Fruit fly (Drosophila melanogaster) whole organism, embryonic: ENCODE data around the gene CG7011.

ENCODE experiments used
- Adf1 ChIP-seq: fragments of 200-800 bp; sonication (Bioruptor generic); IDR thresholded peaks from 2 replicates; pipeline ENCODE4 v1.3.6; 2022; ENCODE audit warnings: missing biosample characterization, missing genetic modification characterization
- BtbVII ChIP-seq: fragments of 200-800 bp; sonication (Bioruptor generic); optimal IDR thresholded peaks from 3 replicates; lab custom pipeline; 2017; ENCODE audit warnings: missing biosample characterization, mild to moderate bottlenecking, missing genetic modification characterization
- CG12769 ChIP-seq: fragments of 200-800 bp; sonication (Bioruptor generic); optimal IDR thresholded peaks from 2 replicates; lab custom pipeline; 2019; ENCODE audit warnings: missing biosample characterization, mild to moderate bottlenecking, missing genetic modification characterization, moderate library complexity
- CG13287 ChIP-seq: fragments of 200-800 bp; sonication (Bioruptor generic); IDR thresholded peaks from 2 replicates; pipeline ENCODE4 v1.3.6; 2022; ENCODE audit warnings: missing biosample characterization, missing genetic modification characterization; ENCODE audit not compliant: partially characterized antibody
- CG14014 ChIP-seq: fragments of 200-800 bp; sonication (Bioruptor generic); IDR thresholded peaks from 2 replicates; pipeline ENCODE4 v1.3.6; 2022; ENCODE audit warnings: missing biosample characterization, missing genetic modification characterization
- CG1647 ChIP-seq: fragments of 200-800 bp; sonication (Bioruptor generic); optimal IDR thresholded peaks from 3 replicates; lab custom pipeline; 2016; ENCODE audit warnings: missing biosample characterization, missing genetic modification characterization
- CG2202 ChIP-seq: fragments of 200-800 bp; sonication (Bioruptor generic); optimal IDR thresholded peaks from 2 replicates; lab custom pipeline; 2018; ENCODE audit warnings: missing biosample characterization, mild to moderate bottlenecking, missing genetic modification characterization
- CG30431 ChIP-seq: fragments of 200-800 bp; sonication (Bioruptor generic); optimal IDR thresholded peaks from 2 replicates; lab custom pipeline; 2017; ENCODE audit warnings: missing biosample characterization, missing genetic modification characterization
- CG3163 ChIP-seq: fragments of 200-800 bp; sonication (Bioruptor generic); optimal IDR thresholded peaks from 3 replicates; lab custom pipeline; 2016; ENCODE audit warnings: missing biosample characterization, missing genetic modification characterization
- CG34224 ChIP-seq: fragments of 200-800 bp; sonication (Bioruptor generic); IDR thresholded peaks from 3 replicates; pipeline ENCODE4 v1.3.6; 2022; ENCODE audit warnings: missing biosample characterization, missing genetic modification characterization; ENCODE audit not compliant: partially characterized antibody
- CG4730 ChIP-seq: fragments of 200-800 bp; sonication (Bioruptor generic); IDR thresholded peaks from 2 replicates; pipeline ENCODE4 v1.3.6; 2022; ENCODE audit warnings: missing biosample characterization, missing genetic modification characterization
- CG9797 ChIP-seq: fragments of 200-800 bp; sonication (Bioruptor generic); optimal IDR thresholded peaks from 3 replicates; lab custom pipeline; 2018; ENCODE audit warnings: missing biosample characterization, mild to moderate bottlenecking, missing genetic modification characterization
- CG9876 ChIP-seq: fragments of 200-800 bp; sonication (Bioruptor generic); optimal IDR thresholded peaks from 2 replicates; lab custom pipeline; 2016; ENCODE audit warnings: missing biosample characterization, missing genetic modification characterization
- E2f2 ChIP-seq: fragments of 200-800 bp; sonication (Bioruptor generic); IDR thresholded peaks from 2 replicates; pipeline ENCODE4 v1.3.6; 2022; ENCODE audit warnings: missing biosample characterization, missing genetic modification characterization
- HLHmδ ChIP-seq: fragments of 200-800 bp; sonication (Bioruptor generic); optimal IDR thresholded peaks from 2 replicates; lab custom pipeline; 2018; ENCODE audit warnings: missing biosample characterization, mild to moderate bottlenecking, missing genetic modification characterization, moderate library complexity
- Hr39 ChIP-seq: fragments of >200 bp; optimal IDR thresholded peaks from 2 replicates; lab custom pipeline; 2017
- Hsf ChIP-seq: fragments of 200-800 bp; sonication (Bioruptor generic); optimal IDR thresholded peaks from 3 replicates; lab custom pipeline; 2016; ENCODE audit warnings: missing biosample characterization, missing genetic modification characterization
- Lhr ChIP-seq: fragments of 200-800 bp; sonication (Bioruptor generic); optimal IDR thresholded peaks from 3 replicates; lab custom pipeline; 2017; ENCODE audit warnings: mild to moderate bottlenecking, missing biosample characterization, missing genetic modification reagents, missing genetic modification characterization
- Lim3 ChIP-seq: fragments of 200-800 bp; sonication (Bioruptor generic); IDR thresholded peaks from 2 replicates; pipeline ENCODE4 v1.3.6; 2022; ENCODE audit warnings: missing biosample characterization, missing genetic modification characterization
- Nf-YC ChIP-seq: fragments of 200-800 bp; optimal IDR thresholded peaks from 3 replicates; lab custom pipeline; 2019; ENCODE audit warnings: missing biosample characterization, mild to moderate bottlenecking, missing genetic modification characterization, moderate library complexity
- Oli ChIP-seq: fragments of 200-800 bp; sonication (Bioruptor generic); optimal IDR thresholded peaks from 2 replicates; lab custom pipeline; 2018; ENCODE audit warnings: missing biosample characterization, mild to moderate bottlenecking, missing genetic modification characterization, moderate library complexity
- Sin3A ChIP-seq: fragments of >200 bp; optimal IDR thresholded peaks from 2 replicates; lab custom pipeline; 2018
- YL-1 ChIP-seq: fragments of 200-800 bp; sonication (Bioruptor generic); optimal IDR thresholded peaks from 3 replicates; lab custom pipeline; 2017; ENCODE audit warnings: missing biosample characterization, mild to moderate bottlenecking, missing genetic modification characterization
- al ChIP-seq: fragments of 200-800 bp; sonication (Bioruptor generic); IDR thresholded peaks from 2 replicates; pipeline ENCODE4 v1.3.6; 2022; ENCODE audit warnings: missing biosample characterization, missing genetic modification characterization
- corto ChIP-seq: fragments of 200-800 bp; sonication (Bioruptor generic); optimal IDR thresholded peaks from 2 replicates; lab custom pipeline; 2016; ENCODE audit warnings: missing biosample characterization, mild to moderate bottlenecking, missing genetic modification characterization, moderate library complexity
- crp ChIP-seq, 2 experiments: fragments of 200-800 bp; sonication (Bioruptor generic); optimal IDR thresholded peaks; 2 replicates in 1 of 2; 3 replicates in 1 of 2; lab custom pipeline; 2017; ENCODE audit warnings: missing biosample characterization in 2 of 2, missing genetic modification characterization in 2 of 2, mild to moderate bottlenecking in 1 of 2, moderate library complexity in 1 of 2
- danr ChIP-seq: fragments of 200-800 bp; sonication (Bioruptor generic); IDR thresholded peaks from 2 replicates; pipeline ENCODE4 v1.3.6; 2022; ENCODE audit warnings: missing biosample characterization, missing genetic modification characterization
- dati ChIP-seq: fragments of 200-800 bp; sonication (Bioruptor generic); IDR thresholded peaks from 2 replicates; pipeline ENCODE4 v1.3.6; 2022; ENCODE audit warnings: missing biosample characterization, missing genetic modification characterization
- dpn ChIP-seq, 2 experiments: fragments of 200-800 bp; sonication (Bioruptor generic); optimal IDR thresholded peaks; 3 replicates each; lab custom pipeline; 2016; ENCODE audit warnings: missing biosample characterization in 2 of 2, missing genetic modification characterization in 2 of 2
- en ChIP-seq: fragments of 200-800 bp; sonication (Bioruptor generic); optimal IDR thresholded peaks from 2 replicates; lab custom pipeline; 2016; ENCODE audit warnings: missing biosample characterization, missing genetic modification characterization
- ewg ChIP-seq: fragments of 200-800 bp; sonication (Bioruptor generic); optimal IDR thresholded peaks from 3 replicates; lab custom pipeline; 2017; ENCODE audit warnings: mild to moderate bottlenecking, missing biosample characterization, missing genetic modification reagents, missing genetic modification characterization
- hth ChIP-seq: fragments of >200 bp; optimal IDR thresholded peaks from 2 replicates; lab custom pipeline; 2017; ENCODE audit warnings: inconsistent platforms
- knrl ChIP-seq: fragments of 200-800 bp; sonication (Bioruptor generic); IDR thresholded peaks from 3 replicates; pipeline ENCODE4 v1.3.6; 2022; ENCODE audit warnings: missing biosample characterization, missing genetic modification characterization; ENCODE audit not compliant: partially characterized antibody
- lbe ChIP-seq: fragments of 200-800 bp; sonication (Bioruptor generic); optimal IDR thresholded peaks from 2 replicates; lab custom pipeline; 2016; ENCODE audit warnings: missing biosample characterization, mild to moderate bottlenecking, missing genetic modification characterization
- lola ChIP-seq, 3 experiments: fragments of >200 bp in 2 of 3; fragments of 200-800 bp in 1 of 3; sonication (Bioruptor generic) in 1 of 3; optimal IDR thresholded peaks; 2 replicates each; lab custom pipeline; 2017 to 2019; ENCODE audit warnings: missing biosample characterization in 3 of 3, missing genetic modification characterization in 3 of 3, mild to moderate bottlenecking in 1 of 3, moderate library complexity in 1 of 3
- lov ChIP-seq, 2 experiments: fragments of 200-800 bp in 1 of 2; fragments of >200 bp in 1 of 2; sonication (Bioruptor generic) in 1 of 2; IDR thresholded peaks in 1 of 2; optimal IDR thresholded peaks in 1 of 2; 2 replicates in 1 of 2; 3 replicates in 1 of 2; pipeline versions ENCODE4 v1.3.6 to Lab custom; 2017 to 2022; ENCODE audit warnings: missing biosample characterization in 1 of 2, missing genetic modification characterization in 1 of 2
- mld ChIP-seq: fragments of 200-800 bp; sonication (Bioruptor generic); IDR thresholded peaks from 3 replicates; pipeline ENCODE4 v1.3.6; 2022; ENCODE audit warnings: missing biosample characterization, missing genetic modification characterization; ENCODE audit not compliant: partially characterized antibody
- ro ChIP-seq: fragments of 200-800 bp; sonication (Bioruptor generic); IDR thresholded peaks from 2 replicates; pipeline ENCODE4 v1.3.6; 2022; ENCODE audit warnings: missing biosample characterization, missing genetic modification characterization
- run ChIP-seq: fragments of 200-800 bp; sonication (Bioruptor generic); optimal IDR thresholded peaks from 3 replicates; lab custom pipeline; 2018; ENCODE audit warnings: missing biosample characterization, mild to moderate bottlenecking, missing genetic modification characterization
- sens-2 ChIP-seq: fragments of 200-800 bp; sonication (Bioruptor generic); IDR thresholded peaks from 2 replicates; pipeline ENCODE4 v1.3.6; 2022; ENCODE audit warnings: missing biosample characterization, missing genetic modification characterization
- sqz ChIP-seq: fragments of 200-800 bp; sonication (Bioruptor generic); optimal IDR thresholded peaks from 3 replicates; lab custom pipeline; 2018; ENCODE audit warnings: missing biosample characterization, mild to moderate bottlenecking, missing genetic modification characterization
- tap ChIP-seq: fragments of 200-800 bp; optimal IDR thresholded peaks from 3 replicates; lab custom pipeline; 2019; ENCODE audit warnings: missing biosample characterization, mild to moderate bottlenecking, missing genetic modification characterization, moderate library complexity
- ttk ChIP-seq: fragments of 200-800 bp; sonication (Bioruptor generic); IDR thresholded peaks from 2 replicates; pipeline ENCODE4 v2.1.2; 2022; ENCODE audit warnings: missing biosample characterization, missing genetic modification characterization
- twi ChIP-seq: fragments of 200-800 bp; optimal IDR thresholded peaks from 2 replicates; lab custom pipeline; 2019; ENCODE audit warnings: missing biosample characterization, mild to moderate bottlenecking, missing genetic modification characterization, moderate library complexity
- vnd ChIP-seq: fragments of 200-800 bp; sonication (Bioruptor generic); IDR thresholded peaks from 3 replicates; pipeline ENCODE4 v1.3.6; 2022; ENCODE audit warnings: missing biosample characterization, missing genetic modification characterization; ENCODE audit not compliant: partially characterized antibody
- zf30C ChIP-seq: fragments of 200-800 bp; sonication (Bioruptor generic); optimal IDR thresholded peaks from 3 replicates; lab custom pipeline; 2018; ENCODE audit warnings: missing biosample characterization, mild to moderate bottlenecking, missing genetic modification characterization

Gene CG7011

dm6 chr3L:15116536-15116935, 46.9 kb downstream of the CG7011 start, which contains the start of gene Cep135 (continued):
- TF ChIP-seq sens-2 (GFP tag; lab: Robert Waterston, UW) (no peak), CG3163 (GFP tag; lab: Kevin White, UChicago) (no peak), CG12769 (tag; lab: Kevin White, UChicago) (no peak), corto (no peak), tap (tag; lab: Kevin White, UChicago) (no peak), Nf-YC (tag; lab: Kevin White, UChicago) (no peak), CG9876 (GFP tag; lab: Kevin White, UChicago) (no peak), CG4730 (GFP tag; lab: Robert Waterston, UW) (no peak), lbe (GFP tag; lab: Kevin White, UChicago) (no peak), vnd (GFP tag; lab: Robert Waterston, UW) (peak; percentile 82), Lim3 (GFP tag; lab: Robert Waterston, UW) (no peak), dati (GFP tag; lab: Robert Waterston, UW) (no peak), mld (GFP tag; lab: Robert Waterston, UW) (peak; percentile 93), ro (no peak), CG14014 (GFP tag; lab: Robert Waterston, UW) (no peak), CG30431 (GFP tag; lab: Kevin White, UChicago) (no peak), E2f2 (GFP tag; lab: Robert Waterston, UW) (peak; percentile 85), Sin3A (lab: Kevin White, UChicago) (no peak), CG9797 (GFP tag; lab: Kevin White, UChicago) (peak; percentile 50), CG1647 (GFP tag; lab: Kevin White, UChicago) (no peak), lov (optimal IDR thresholded peaks at IDR 0.05; lab: Kevin White, UChicago) (no peak), lov (GFP tag; IDR thresholded peaks at IDR 0.05; lab: Robert Waterston, UW) (no peak), CG34224 (peak; percentile 95), knrl (GFP tag; lab: Robert Waterston, UW) (peak; percentile 68; the same call in 2 of the 3 replicates), Oli (tag; lab: Kevin White, UChicago) (no peak), BtbVII (GFP tag; lab: Kevin White, UChicago) (no peak), CG2202 (tag; lab: Kevin White, UChicago) (no peak), Adf1 (GFP tag; lab: Robert Waterston, UW) (no peak), CG13287 (peak; percentile 96), al (GFP tag; lab: Robert Waterston, UW) (no peak), zf30C (GFP tag; lab: Kevin White, UChicago) (no peak)

dm6 chr3L:15113257-15113656, 50.2 kb downstream of the CG7011 start, which contains the start of gene CG13458:
Gene CG13458, plus strand, starts transcription at chr3L:15113557.
- TF ChIP-seq ttk (GFP tag; lab: Robert Waterston, UW) (no peak), hth (lab: Kevin White, UChicago) (no peak), Hsf (GFP tag; lab: Kevin White, UChicago) (no peak), Lhr (GFP tag; lab: Kevin White, UChicago) (no peak), run (tag; lab: Kevin White, UChicago) (no peak), al (GFP tag; lab: Robert Waterston, UW) (no peak), YL-1 (GFP tag; lab: Kevin White, UChicago) (no peak), Hr39 (lab: Kevin White, UChicago) (no peak), lola (GFP tag; optimal IDR thresholded peaks at IDR 0.05; lab: Kevin White, UChicago) (no peak), twi (tag; lab: Kevin White, UChicago) (no peak), sqz (GFP tag; lab: Kevin White, UChicago) (no peak), crp (GFP tag; optimal IDR thresholded peaks at IDR 0.05; lab: Kevin White, UChicago) (no peak), en (GFP tag; lab: Kevin White, UChicago) (no peak), ewg (no peak), danr (no peak), dpn (GFP tag; optimal IDR thresholded peaks at IDR 0.05; lab: Kevin White, UChicago) (no peak), HLHmδ (GFP tag; lab: Kevin White, UChicago) (no peak)
- TF ChIP-seq, all 482 proteins: peak for 0
